Worm (Caenorhabditis elegans) whole organism, L4 larva: ENCODE measurements around the gene mlc-5.

Experiments used
- R02D3.7 ChIP-seq: fragments of 150-350 bp; sonication (generic microtip); optimal IDR thresholded peaks from 3 replicates; lab custom pipeline; 2014; ENCODE audit warnings: missing biosample characterization, missing genetic modification characterization
- T26A8.4 ChIP-seq: fragments of 200-800 bp; sonication (Bioruptor generic); IDR thresholded peaks from 2 replicates; pipeline ENCODE4 v1.3.6; 2022; ENCODE audit warnings: missing genetic modification characterization, missing compliant biosample characterization
- Y105C5A.15 ChIP-seq: fragments of 200-800 bp; sonication (Bioruptor generic); IDR thresholded peaks from 2 replicates; pipeline ENCODE4 v1.3.6; 2022; ENCODE audit warnings: missing genetic modification characterization, missing compliant biosample characterization
- Y75B8A.6 ChIP-seq: fragments of 200-800 bp; sonication (Bioruptor generic); IDR thresholded peaks from 2 replicates; pipeline ENCODE4 v1.3.6; 2022; ENCODE audit warnings: missing genetic modification reagents, missing genetic modification characterization, missing compliant biosample characterization
- aha-1 ChIP-seq: fragments of 150-350 bp; peaks from one replicate; lab custom pipeline; 2014; ENCODE audit warnings: missing biosample characterization, missing genetic modification characterization
- ama-1 ChIP-seq: fragments of 150-350 bp; optimal IDR thresholded peaks from 2 replicates; lab custom pipeline; 2014; ENCODE audit warnings: inconsistent platforms, mixed read lengths
- ceh-20 ChIP-seq: fragments of 200-800 bp; sonication (Bioruptor generic); IDR thresholded peaks from 2 replicates; pipeline ENCODE4 v1.3.6; 2022; ENCODE audit warnings: missing genetic modification reagents, missing genetic modification characterization, missing compliant biosample characterization
- ceh-28 ChIP-seq: fragments of 150-350 bp; optimal IDR thresholded peaks from 2 replicates; lab custom pipeline; 2014; ENCODE audit warnings: missing biosample characterization, missing genetic modification reagents, missing genetic modification characterization
- ceh-32 ChIP-seq: sonication (generic microtip); optimal IDR thresholded peaks from 2 replicates; lab custom pipeline; 2016; ENCODE audit warnings: mild to moderate bottlenecking, missing genetic modification characterization, missing compliant biosample characterization; ENCODE audit not compliant: poor library complexity
- ceh-44 ChIP-seq: fragments of 200-800 bp; sonication (Bioruptor generic); IDR thresholded peaks from 2 replicates; pipeline ENCODE4 v1.3.6; 2022; ENCODE audit warnings: missing genetic modification reagents, missing genetic modification characterization, missing compliant biosample characterization
- ces-1 ChIP-seq: fragments of 150-350 bp; sonication (generic microtip); optimal IDR thresholded peaks from 4 replicates; lab custom pipeline; 2014; ENCODE audit warnings: missing biosample characterization, missing genetic modification reagents, missing genetic modification characterization
- daf-12 ChIP-seq: fragments of 150-350 bp; optimal IDR thresholded peaks from 2 replicates; lab custom pipeline; 2014; ENCODE audit warnings: missing biosample characterization, missing genetic modification reagents, missing genetic modification characterization
- daf-16 ChIP-seq, 3 experiments: sonication (generic microtip); optimal IDR thresholded peaks; 2 replicates each; lab custom pipeline; 2016 to 2017; ENCODE audit warnings: missing genetic modification characterization in 3 of 3, missing genetic modification reagents in 3 of 3, mild to moderate bottlenecking in 2 of 3, missing compliant biosample characterization in 2 of 3, missing biosample characterization in 1 of 3, moderate library complexity in 1 of 3
- dve-1 ChIP-seq: sonication (generic microtip); optimal IDR thresholded peaks from 2 replicates; lab custom pipeline; 2017; ENCODE audit warnings: antibody characterized with exemption, mild to moderate bottlenecking, missing genetic modification characterization, missing compliant biosample characterization; ENCODE audit not compliant: insufficient read depth
- egl-27 ChIP-seq: sonication (generic microtip); optimal IDR thresholded peaks from 3 replicates; lab custom pipeline; 2017; ENCODE audit warnings: missing biosample characterization, missing genetic modification reagents, missing genetic modification characterization
- egl-43 ChIP-seq: fragments of 200-800 bp; sonication (Bioruptor generic); IDR thresholded peaks from 2 replicates; pipeline ENCODE4 v1.3.6; 2022; ENCODE audit warnings: missing genetic modification reagents, missing genetic modification characterization, missing compliant biosample characterization
- hif-1 ChIP-seq, 2 experiments: sonication (generic microtip); optimal IDR thresholded peaks; 2 replicates each; lab custom pipeline; 2016 to 2017; ENCODE audit warnings: missing compliant biosample characterization in 2 of 2, missing genetic modification characterization in 2 of 2, missing genetic modification reagents in 2 of 2, missing genotype in 2 of 2, mild to moderate bottlenecking in 1 of 2
- hlh-30 ChIP-seq: sonication (generic microtip); optimal IDR thresholded peaks from 2 replicates; lab custom pipeline; 2017; ENCODE audit warnings: antibody characterized with exemption, mild to moderate bottlenecking, missing genetic modification characterization, missing compliant biosample characterization; ENCODE audit not compliant: insufficient read depth
- lin-13 ChIP-seq: fragments of 150-350 bp; optimal IDR thresholded peaks from 2 replicates; lab custom pipeline; 2014; ENCODE audit warnings: missing biosample characterization, missing genetic modification reagents, missing genetic modification characterization
- lin-38 ChIP-seq: fragments of 200-800 bp; sonication (Bioruptor generic); IDR thresholded peaks from 2 replicates; pipeline ENCODE4 v1.3.6; 2022; ENCODE audit warnings: missing genetic modification reagents, missing genetic modification characterization, missing compliant biosample characterization
- lsy-2 ChIP-seq, 2 experiments: fragments of 150-350 bp in 1 of 2; sonication (generic microtip) in 1 of 2; optimal IDR thresholded peaks; 2 replicates each; lab custom pipeline; 2014 to 2017; ENCODE audit warnings: missing biosample characterization in 2 of 2, missing genetic modification characterization in 2 of 2
- mes-2 ChIP-seq: sonication (generic microtip); optimal IDR thresholded peaks from 2 replicates; lab custom pipeline; 2016; ENCODE audit warnings: missing genotype, mild to moderate bottlenecking, missing genetic modification characterization, missing compliant biosample characterization; ENCODE audit not compliant: poor library complexity, severe bottlenecking
- mxl-3 ChIP-seq: fragments of 200-800 bp; sonication (Bioruptor generic); optimal IDR thresholded peaks from 2 replicates; lab custom pipeline; 2018; ENCODE audit warnings: mild to moderate bottlenecking, missing genetic modification characterization, missing compliant biosample characterization
- nhr-10 ChIP-seq: fragments of 150-350 bp; optimal IDR thresholded peaks from 2 replicates; lab custom pipeline; 2014; ENCODE audit warnings: missing biosample characterization, missing genetic modification characterization
- nhr-102 ChIP-seq: sonication (generic microtip); optimal IDR thresholded peaks from 2 replicates; lab custom pipeline; 2016; ENCODE audit warnings: mild to moderate bottlenecking, missing genetic modification characterization, moderate library complexity, missing compliant biosample characterization
- nhr-237 ChIP-seq: sonication (generic microtip); optimal IDR thresholded peaks from 2 replicates; lab custom pipeline; 2017; ENCODE audit warnings: missing biosample characterization, missing genetic modification characterization
- nhr-77 ChIP-seq: fragments of 150-350 bp; optimal IDR thresholded peaks from 2 replicates; lab custom pipeline; 2014; ENCODE audit warnings: missing biosample characterization, missing genetic modification characterization
- pha-4 ChIP-seq, 2 experiments: fragments of 150-350 bp in 1 of 2; fragments of 200-800 bp in 1 of 2; sonication (Bioruptor generic) in 1 of 2; IDR thresholded peaks in 1 of 2; optimal IDR thresholded peaks in 1 of 2; 2 replicates each; pipeline versions ENCODE4 v1.3.6 to Lab custom; 2014 to 2022; ENCODE audit warnings: missing genetic modification characterization in 2 of 2, missing genetic modification reagents in 2 of 2, missing biosample characterization in 1 of 2, missing compliant biosample characterization in 1 of 2
- php-3 ChIP-seq: fragments of 200-800 bp; sonication (Bioruptor generic); IDR thresholded peaks from 2 replicates; pipeline ENCODE4 v1.3.6; 2022; ENCODE audit warnings: missing genetic modification reagents, missing genetic modification characterization, missing compliant biosample characterization
- saeg-2 ChIP-seq: fragments of 200-800 bp; sonication (Bioruptor generic); IDR thresholded peaks from 2 replicates; pipeline ENCODE4 v1.3.6; 2022; ENCODE audit warnings: missing genetic modification reagents, missing genetic modification characterization, missing compliant biosample characterization
- set-16 ChIP-seq: fragments of 200-800 bp; sonication (Bioruptor generic); IDR thresholded peaks from 2 replicates; pipeline ENCODE4 v1.3.6; 2022; ENCODE audit warnings: missing genetic modification reagents, missing genetic modification characterization, missing compliant biosample characterization
- skn-1 ChIP-seq: fragments of 150-350 bp; optimal IDR thresholded peaks from 2 replicates; lab custom pipeline; 2014; ENCODE audit warnings: missing biosample characterization, missing genetic modification characterization
- tra-1 ChIP-seq: fragments of 200-800 bp; sonication (Bioruptor generic); IDR thresholded peaks from 2 replicates; pipeline ENCODE4 v1.3.6; 2022; ENCODE audit warnings: missing genetic modification reagents, missing genetic modification characterization, missing compliant biosample characterization
- unc-130 ChIP-seq: sonication (generic microtip); optimal IDR thresholded peaks from 2 replicates; lab custom pipeline; 2016; ENCODE audit warnings: missing genetic modification reagents, missing genetic modification characterization, missing compliant biosample characterization
- unc-62 ChIP-seq, 3 experiments: fragments of 150-350 bp in 1 of 3; sonication (generic microtip); optimal IDR thresholded peaks in 2 of 3; peaks in 1 of 3; 1 replicate in 1 of 3; 2 replicates in 2 of 3; lab custom pipeline; 2014 to 2017; ENCODE audit warnings: missing biosample characterization in 3 of 3, missing genetic modification characterization in 3 of 3, missing genetic modification reagents in 3 of 3, missing genotype in 1 of 3
- zfp-2 ChIP-seq: sonication (generic microtip); optimal IDR thresholded peaks from 2 replicates; lab custom pipeline; 2016; ENCODE audit warnings: mild to moderate bottlenecking, missing genetic modification characterization, missing compliant biosample characterization
- zfp-3 ChIP-seq: fragments of 200-800 bp; sonication (Bioruptor generic); conservative IDR thresholded peaks from 2 replicates; pipeline ENCODE4 v1.3.6; 2022; ENCODE audit warnings: missing genetic modification reagents, missing genetic modification characterization, missing compliant biosample characterization
- zip-11 ChIP-seq: fragments of 200-800 bp; sonication (Bioruptor generic); IDR thresholded peaks from 2 replicates; pipeline ENCODE4 v1.3.6; 2022; ENCODE audit warnings: missing genetic modification characterization, missing compliant biosample characterization

mlc-5 gene

DNA sequence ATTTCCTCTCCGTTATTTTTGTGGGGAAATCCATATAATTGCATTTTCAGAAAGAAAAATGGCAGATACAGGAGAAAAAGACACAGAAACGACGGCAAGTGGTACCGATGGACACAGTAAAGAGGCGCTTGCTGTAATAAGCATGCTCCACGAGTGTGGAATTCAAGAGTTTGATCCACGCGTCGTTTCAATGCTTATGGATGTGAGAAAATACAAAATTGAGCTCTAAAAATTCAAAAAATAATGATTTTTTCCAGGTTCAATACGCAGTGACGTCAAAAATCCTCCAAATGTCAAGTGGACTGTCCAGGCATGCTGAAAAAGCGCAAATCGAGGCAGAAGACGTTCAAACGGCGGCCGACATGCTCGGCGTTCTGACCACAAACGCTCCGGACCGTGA is 1.1 kb downstream of the mlc-5 start, which contains the start of gene taf-9:
Gene taf-9, plus strand, starts transcription at position 51 of the 400 bp plus-strand sequence.
- 0 out of 2 replicates have a peak, but pooled peaks have one; percentile 22 for TF ChIP-seq ceh-20 (GFP tag; lab: Robert Waterston, UW)
- peak in 1 of 2 experiments; percentile 17 for TF ChIP-seq lsy-2 (tag; optimal IDR thresholded peaks at IDR 0.05; lab: Kevin White, UChicago)
- TF ChIP-seq nhr-237 (tag; lab: Kevin White, UChicago) = no peak
- TF ChIP-seq R02D3.7 (tag; lab: Kevin White, UChicago) = no peak
- TF ChIP-seq unc-130 = no peak
- TF ChIP-seq lin-13 (GFP tag; lab: Kevin White, UChicago) = no peak
- TF ChIP-seq egl-43 (GFP tag; lab: Robert Waterston, UW) = 0 out of 2 replicates have a peak, but pooled peaks have one; percentile 53
- 0 out of 2 replicates have a peak, but pooled peaks have one; percentile 9 for TF ChIP-seq php-3 (GFP tag; lab: Robert Waterston, UW)
- peak; percentile 9 for TF ChIP-seq dve-1 (tag; lab: Kevin White, UChicago)
- peak; percentile 51 for TF ChIP-seq lin-38 (GFP tag; lab: Robert Waterston, UW)
- no peak for TF ChIP-seq saeg-2
- no peak for TF ChIP-seq zfp-2 (tag; lab: Kevin White, UChicago)
- no peak for TF ChIP-seq pha-4 (GFP tag; IDR thresholded peaks at IDR 0.05; lab: Robert Waterston, UW)
- TF ChIP-seq pha-4 (tag; optimal IDR thresholded peaks at IDR 0.05; lab: Kevin White, UChicago) = no peak
- TF ChIP-seq ama-1 (lab: Kevin White, UChicago) = peak; percentile 75
- no peak for TF ChIP-seq ceh-32 (tag; lab: Kevin White, UChicago)
- no peak for TF ChIP-seq ces-1 (GFP tag; lab: Kevin White, UChicago)
- no peak for TF ChIP-seq nhr-77 (tag; lab: Kevin White, UChicago)

DNA sequence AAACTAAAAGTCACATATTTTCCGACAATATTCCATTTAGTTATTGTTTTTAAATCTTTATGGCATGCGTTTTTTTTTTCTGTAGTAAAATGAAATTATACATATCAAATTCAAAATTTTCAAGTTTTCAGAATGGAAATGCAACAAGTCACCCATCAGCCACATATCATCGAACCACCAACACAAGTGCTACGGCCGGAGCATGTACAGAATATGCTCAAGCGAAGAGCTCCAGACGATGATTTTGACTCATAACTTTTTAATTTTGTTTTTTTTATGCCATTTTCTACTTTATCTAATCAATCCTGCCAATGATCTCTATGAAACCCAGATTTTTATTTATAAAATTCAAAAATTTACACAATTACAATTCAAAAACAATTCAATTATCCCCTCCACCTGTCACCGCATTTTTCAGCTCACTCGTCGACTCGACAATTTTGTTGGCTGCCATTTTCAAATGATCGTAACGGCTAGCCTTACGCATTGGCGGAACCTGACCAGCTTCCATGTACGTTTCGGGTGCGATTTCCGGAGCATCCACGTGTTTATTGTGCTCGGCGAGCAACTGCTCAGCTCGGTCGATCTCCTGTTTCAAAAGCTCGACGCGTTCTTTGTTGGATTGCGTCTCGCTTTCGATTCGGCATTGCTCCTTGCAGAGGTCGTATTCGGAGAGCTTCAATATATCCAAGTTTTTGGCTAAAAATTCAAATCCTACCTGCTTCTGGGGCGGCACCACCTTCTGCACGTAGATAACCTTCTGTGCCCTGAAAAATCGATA is 2.7 kb downstream of the mlc-5 start:
- TF ChIP-seq hlh-30 (no peak), daf-16 (GFP tag; optimal IDR thresholded peaks at IDR 0.05; lab: Kevin White, UChicago) (peak in 1 of 2 experiments; percentile 2), daf-16 (tag; optimal IDR thresholded peaks at IDR 0.05; lab: Kevin White, UChicago) (peak; percentile 50), ceh-28 (tag; lab: Kevin White, UChicago) (peak; percentile 31), zip-11 (GFP tag; lab: Robert Waterston, UW) (no peak), nhr-102 (tag; lab: Kevin White, UChicago) (peak; percentile 31), egl-43 (GFP tag; lab: Robert Waterston, UW) (peak; percentile 73), set-16 (peak; percentile 40), aha-1 (tag; lab: Kevin White, UChicago) (peak; percentile 31), php-3 (GFP tag; lab: Robert Waterston, UW) (peak; percentile 33; the same call in 1 of the 2 replicates), T26A8.4 (GFP tag; lab: Robert Waterston, UW) (peak; percentile 54; the same call in 1 of the 2 replicates), lsy-2 (tag; optimal IDR thresholded peaks at IDR 0.05; lab: Kevin White, UChicago) (peak in 1 of 2 experiments; percentile 16), tra-1 (no peak), ceh-44 (GFP tag; lab: Robert Waterston, UW) (no peak), mes-2 (no peak), hif-1 (tag; optimal IDR thresholded peaks at IDR 0.05; lab: Kevin White, UChicago) (peak in 1 of 2 experiments; percentile 22), unc-62 (GFP tag; optimal IDR thresholded peaks at IDR 0.05 in 1 of 2; lab: Kevin White, UChicago) (peak in 1 of 2 experiments; percentile 91), unc-62 (tag; optimal IDR thresholded peaks at IDR 0.05; lab: Kevin White, UChicago) (no peak), unc-130 (no peak), nhr-10 (tag; lab: Kevin White, UChicago) (no peak), ama-1 (lab: Kevin White, UChicago) (peak; percentile 25), ceh-20 (GFP tag; lab: Robert Waterston, UW) (0 out of 2 replicates have a peak, but pooled peaks have one; percentile 13), saeg-2 (0 out of 2 replicates have a peak, but pooled peaks have one; percentile 12), dve-1 (tag; lab: Kevin White, UChicago) (peak; percentile 46), skn-1 (tag; lab: Kevin White, UChicago) (no peak), mxl-3 (GFP tag; lab: Kevin White, UChicago) (no peak), daf-12 (no peak), lin-38 (GFP tag; lab: Robert Waterston, UW) (0 out of 2 replicates have a peak, but pooled peaks have one; percentile 4), Y75B8A.6 (GFP tag; lab: Robert Waterston, UW) (no peak), Y105C5A.15 (no peak), zfp-3 (GFP tag; lab: Robert Waterston, UW) (peak; percentile 68), egl-27 (tag; lab: Kevin White, UChicago) (no peak)
- TF ChIP-seq, all 104 proteins: peak for 17
